Fruit fly (Drosophila melanogaster): ENCODE measurements around the gene Cog8.

- TF ChIP-seq tj (GFP tag; optimal IDR thresholded peaks at IDR 0.05): no peak
- TF ChIP-seq CG5204 (GFP tag; optimal IDR thresholded peaks at IDR 0.05): no peak
- TF ChIP-seq toe (GFP tag; optimal IDR thresholded peaks at IDR 0.05): no peak
- no peak for TF ChIP-seq Hr96 (GFP tag; optimal IDR thresholded peaks at IDR 0.05)
- no peak for TF ChIP-seq CG7045 (GFP tag; optimal IDR thresholded peaks at IDR 0.05)
- no peak for TF ChIP-seq CG11617 (GFP tag; optimal IDR thresholded peaks at IDR 0.05)
These were observed 42.0 kb downstream of the Cog8 start for dm6 chr2L:11456667-11457222.
